Worm (Caenorhabditis elegans): ENCODE data around the gene lgc-38.

- TF ChIP-seq snpc-4 (tag; optimal IDR thresholded peaks at IDR 0.05) (no peak), F44E2.7 (GFP tag; IDR thresholded peaks at IDR 0.05) (no peak), aly-2 (tag; optimal IDR thresholded peaks at IDR 0.05) (no peak)
These were observed 46.9 kb upstream of the lgc-38 start, which contains the start of the genes rpn-6.1 and F57B9.1 for ce11 chrIII:6961937-6962504.

Data from whole organism, L4 larva.